Worm (Caenorhabditis elegans) whole organism, L2 larva: Measurements from ENCODE around the gene fbxa-169.

ENCODE experiments used
- ceh-82 ChIP-seq: fragments of 150-350 bp; optimal IDR thresholded peaks from 2 replicates; lab custom pipeline; 2014; ENCODE audit warnings: missing biosample characterization, missing genetic modification characterization
- elt-1 ChIP-seq: fragments of 150-350 bp; optimal IDR thresholded peaks from 2 replicates; lab custom pipeline; 2014; ENCODE audit warnings: missing biosample characterization, missing genetic modification characterization
- fos-1 ChIP-seq: fragments of 150-350 bp; optimal IDR thresholded peaks from 2 replicates; lab custom pipeline; 2014; ENCODE audit warnings: missing biosample characterization, missing genetic modification characterization
- lin-39 ChIP-seq: fragments of 150-350 bp; optimal IDR thresholded peaks from 2 replicates; lab custom pipeline; 2014; ENCODE audit warnings: missing biosample characterization, missing genetic modification reagents, missing genetic modification characterization
- nhr-10 ChIP-seq: sonication (generic microtip); optimal IDR thresholded peaks from 2 replicates; lab custom pipeline; 2017; ENCODE audit warnings: missing biosample characterization, missing genetic modification characterization
- nhr-11 ChIP-seq: fragments of 150-350 bp; optimal IDR thresholded peaks from 2 replicates; lab custom pipeline; 2014; ENCODE audit warnings: missing biosample characterization, missing genetic modification characterization
- nhr-12 ChIP-seq: fragments of 150-350 bp; optimal IDR thresholded peaks from 2 replicates; lab custom pipeline; 2014; ENCODE audit warnings: missing biosample characterization, missing genetic modification characterization
- nhr-237 ChIP-seq: fragments of 150-350 bp; optimal IDR thresholded peaks from 2 replicates; lab custom pipeline; 2014; ENCODE audit warnings: missing biosample characterization, missing genetic modification characterization
- nhr-77 ChIP-seq: fragments of 150-350 bp; optimal IDR thresholded peaks from 2 replicates; lab custom pipeline; 2014; ENCODE audit warnings: missing biosample characterization, missing genetic modification characterization
- snpc-4 ChIP-seq: fragments of 150-350 bp; optimal IDR thresholded peaks from 2 replicates; lab custom pipeline; 2014; ENCODE audit warnings: missing biosample characterization, missing genetic modification characterization
- unc-39 ChIP-seq: fragments of 150-350 bp; optimal IDR thresholded peaks from 2 replicates; lab custom pipeline; 2014; ENCODE audit warnings: missing biosample characterization, missing genetic modification characterization
- unc-62 ChIP-seq: fragments of 150-350 bp; optimal IDR thresholded peaks from 2 replicates; lab custom pipeline; 2014; ENCODE audit warnings: missing biosample characterization, missing genetic modification reagents, missing genetic modification characterization
- ztf-1 ChIP-seq: fragments of 200-800 bp; sonication (Bioruptor generic); conservative IDR thresholded peaks from 2 replicates; pipeline ENCODE4 v1.3.6; 2022; ENCODE audit warnings: missing genetic modification characterization, missing compliant biosample characterization

DNA sequence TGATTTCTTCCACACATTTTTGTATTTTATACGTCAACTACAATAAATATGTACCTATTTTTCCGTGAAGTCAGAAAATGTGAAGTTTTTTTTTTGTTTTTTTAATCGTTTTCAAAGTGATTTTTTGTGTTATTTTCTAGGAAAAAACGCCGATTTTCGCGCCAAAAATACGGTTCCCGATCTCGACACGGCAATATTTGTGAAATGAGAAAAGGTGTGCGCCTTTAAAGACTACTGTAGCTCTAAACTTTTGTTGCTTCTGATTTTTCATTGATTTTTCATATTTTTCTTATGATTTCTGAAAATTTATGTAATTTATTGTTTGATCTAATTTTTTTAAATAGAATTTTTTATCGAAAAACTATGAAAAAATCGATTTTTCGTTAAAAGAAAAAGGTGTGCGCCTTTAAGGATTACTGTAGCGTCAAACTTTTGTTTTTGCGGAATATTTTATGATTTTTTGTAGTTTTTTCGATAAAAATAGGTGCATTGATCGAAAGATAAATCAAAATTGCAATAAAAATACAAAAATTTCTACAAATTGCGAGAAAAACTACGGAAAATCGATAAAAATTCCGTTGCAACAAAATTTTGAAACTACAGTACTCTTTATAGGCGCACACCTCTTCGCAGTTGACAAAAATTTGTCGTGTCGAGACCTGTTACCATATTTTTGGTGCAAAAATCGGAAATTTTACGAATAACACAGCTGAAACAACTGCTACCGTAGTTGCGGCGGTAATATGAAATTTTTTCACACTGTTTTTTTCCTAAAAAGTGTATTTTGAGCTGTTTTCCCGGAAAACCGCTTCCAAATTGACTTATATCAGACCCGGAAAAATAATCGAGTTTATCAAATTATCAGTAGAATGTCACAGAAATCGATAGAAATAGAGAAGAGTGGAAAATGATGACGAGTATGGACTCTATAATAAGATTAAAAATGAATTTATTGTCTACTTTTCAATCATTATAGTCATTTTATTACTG lies 47.3 kb downstream of the fbxa-169 start, which contains the start of gene kqt-3:
- TF ChIP-seq snpc-4 (tag; lab: Kevin White, UChicago) (no peak), ztf-1 (GFP tag; lab: Robert Waterston, UW) (no peak), unc-39 (tag; lab: Kevin White, UChicago) (no peak), elt-1 (tag; lab: Kevin White, UChicago) (no peak), nhr-11 (tag; lab: Kevin White, UChicago) (no peak), nhr-12 (tag; lab: Kevin White, UChicago) (no peak), ceh-82 (no peak), lin-39 (tag; lab: Kevin White, UChicago) (no peak), nhr-77 (no peak), fos-1 (peak; percentile 26), nhr-237 (tag; lab: Kevin White, UChicago) (no peak), nhr-10 (tag; lab: Kevin White, UChicago) (no peak), unc-62 (no peak)
